Worm (Caenorhabditis elegans): ENCODE data around the gene C14C10.5.

C14C10.5 gene

ce11 chrV:12567850-12568249 lies 32.1 kb upstream of the C14C10.5 start, which contains the start of gene E02A10.4:
Gene E02A10.4, minus strand, starts transcription at chrV:12567950.
- no peak for TF ChIP-seq lsy-12 (tag; optimal IDR thresholded peaks at IDR 0.05)
- TF ChIP-seq ceh-9 (tag; optimal IDR thresholded peaks at IDR 0.05) = no peak
- no peak for TF ChIP-seq ZK546.5 (tag; optimal IDR thresholded peaks at IDR 0.05)
- no peak for TF ChIP-seq pqm-1 (tag; optimal IDR thresholded peaks at IDR 0.05)
- no peak for TF ChIP-seq zag-1 (tag; optimal IDR thresholded peaks at IDR 0.05)
- TF ChIP-seq nhr-12 (tag; optimal IDR thresholded peaks at IDR 0.05) = no peak
- TF ChIP-seq fkh-2 (tag; optimal IDR thresholded peaks at IDR 0.05) = no peak
- no peak for TF ChIP-seq lin-15B (tag; optimal IDR thresholded peaks at IDR 0.05)
- TF ChIP-seq ama-1 (optimal IDR thresholded peaks at IDR 0.05) = no peak
- TF ChIP-seq nhr-76 (tag; optimal IDR thresholded peaks at IDR 0.05) = no peak
- no peak for TF ChIP-seq elt-2 (tag; optimal IDR thresholded peaks at IDR 0.05)
- no peak for TF ChIP-seq R02D3.7 (tag; optimal IDR thresholded peaks at IDR 0.05)
- TF ChIP-seq eor-1 (tag; optimal IDR thresholded peaks at IDR 0.05) = no peak
- no peak for TF ChIP-seq egl-27 (tag; optimal IDR thresholded peaks at IDR 0.05)

ce11 chrV:12570271-12570670 lies 29.7 kb upstream of the C14C10.5 start:
- TF ChIP-seq hmg-11 (tag; optimal IDR thresholded peaks at IDR 0.05) (no peak), ceh-82 (tag; optimal IDR thresholded peaks at IDR 0.05) (no peak), nhr-12 (tag; optimal IDR thresholded peaks at IDR 0.05) (no peak), mdl-1 (tag; optimal IDR thresholded peaks at IDR 0.05) (no peak), ztf-4 (tag; optimal IDR thresholded peaks at IDR 0.05) (no peak), nhr-67 (tag; optimal IDR thresholded peaks at IDR 0.05) (no peak), eor-1 (tag; optimal IDR thresholded peaks at IDR 0.05) (no peak), daf-12 (tag; optimal IDR thresholded peaks at IDR 0.05) (no peak), lin-39 (tag; optimal IDR thresholded peaks at IDR 0.05) (no peak), mml-1 (tag; optimal IDR thresholded peaks at IDR 0.05) (no peak), pqm-1 (tag; optimal IDR thresholded peaks at IDR 0.05) (no peak), elt-2 (tag; optimal IDR thresholded peaks at IDR 0.05) (no peak), aly-2 (tag; optimal IDR thresholded peaks at IDR 0.05) (no peak), unc-62 (GFP tag; optimal IDR thresholded peaks at IDR 0.05) (no peak)

- TF ChIP-seq hmg-11 (tag; optimal IDR thresholded peaks at IDR 0.05) (no peak), lin-15B (tag; optimal IDR thresholded peaks at IDR 0.05) (no peak), fkh-2 (tag; optimal IDR thresholded peaks at IDR 0.05) (no peak), nhr-76 (tag; optimal IDR thresholded peaks at IDR 0.05) (no peak), elt-1 (tag; optimal IDR thresholded peaks at IDR 0.05) (no peak), nhr-77 (tag; optimal IDR thresholded peaks at IDR 0.05) (no peak), ZK546.5 (tag; optimal IDR thresholded peaks at IDR 0.05) (no peak), nhr-12 (tag; optimal IDR thresholded peaks at IDR 0.05) (no peak), elt-2 (tag; optimal IDR thresholded peaks at IDR 0.05) (no peak), fos-1 (tag; optimal IDR thresholded peaks at IDR 0.05) (no peak), ama-1 (optimal IDR thresholded peaks at IDR 0.05) (no peak), egl-27 (tag; optimal IDR thresholded peaks at IDR 0.05) (no peak), mdl-1 (tag; optimal IDR thresholded peaks at IDR 0.05) (no peak), ceh-9 (tag; optimal IDR thresholded peaks at IDR 0.05) (no peak), tbx-2 (tag; optimal IDR thresholded peaks at IDR 0.05) (no peak), eor-1 (tag; optimal IDR thresholded peaks at IDR 0.05) (no peak)
Observed at ce11 chrV:12575846-12576245, 24.1 kb upstream of the C14C10.5 start.

- TF ChIP-seq ceh-16 (tag; optimal IDR thresholded peaks at IDR 0.05) (no peak), pqm-1 (tag; optimal IDR thresholded peaks at IDR 0.05) (no peak), nfya-1 (tag; optimal IDR thresholded peaks at IDR 0.05; ENCODE audit: insufficient read depth) (no peak), lsy-12 (tag; optimal IDR thresholded peaks at IDR 0.05) (no peak), ztf-4 (tag; optimal IDR thresholded peaks at IDR 0.05) (no peak), aly-2 (tag; optimal IDR thresholded peaks at IDR 0.05) (no peak), mdl-1 (tag; optimal IDR thresholded peaks at IDR 0.05) (no peak), hmg-11 (tag; optimal IDR thresholded peaks at IDR 0.05) (no peak), nhr-237 (tag; optimal IDR thresholded peaks at IDR 0.05) (no peak), nhr-11 (tag; optimal IDR thresholded peaks at IDR 0.05) (no peak), daf-12 (tag; optimal IDR thresholded peaks at IDR 0.05) (no peak)
Observed at ce11 chrV:12576495-12576947, 23.5 kb upstream of the C14C10.5 start, which contains the start of gene grl-23. Gene grl-23, minus strand, starts transcription at chrV:12576897.

ce11 chrV:12579299-12579698 lies 20.7 kb upstream of the C14C10.5 start, which contains the start of gene E02A10.3:
Gene E02A10.3, plus strand, starts transcription at chrV:12579599.
- TF ChIP-seq zag-1 (tag; optimal IDR thresholded peaks at IDR 0.05) (no peak), pqm-1 (tag; optimal IDR thresholded peaks at IDR 0.05) (no peak), nhr-77 (tag; optimal IDR thresholded peaks at IDR 0.05) (no peak), sea-2 (GFP tag; optimal IDR thresholded peaks at IDR 0.05) (no peak), nhr-43 (tag; optimal IDR thresholded peaks at IDR 0.05; ENCODE audit: poor library complexity, severe bottlenecking) (no peak), fos-1 (tag; optimal IDR thresholded peaks at IDR 0.05) (no peak), ZK546.5 (tag; optimal IDR thresholded peaks at IDR 0.05) (no peak), unc-39 (tag; optimal IDR thresholded peaks at IDR 0.05) (no peak), tbx-2 (tag; optimal IDR thresholded peaks at IDR 0.05) (no peak), egl-27 (tag; optimal IDR thresholded peaks at IDR 0.05) (no peak), lsy-12 (tag; optimal IDR thresholded peaks at IDR 0.05) (no peak), nhr-67 (tag; optimal IDR thresholded peaks at IDR 0.05) (no peak), fkh-2 (tag; optimal IDR thresholded peaks at IDR 0.05) (no peak), nhr-28 (tag; optimal IDR thresholded peaks at IDR 0.05) (no peak), daf-12 (tag; optimal IDR thresholded peaks at IDR 0.05) (no peak), nhr-237 (tag; optimal IDR thresholded peaks at IDR 0.05) (no peak), unc-62 (GFP tag; optimal IDR thresholded peaks at IDR 0.05) (no peak), R02D3.7 (tag; optimal IDR thresholded peaks at IDR 0.05) (no peak), fkh-10 (GFP tag; optimal IDR thresholded peaks at IDR 0.05) (no peak), skn-1 (tag; optimal IDR thresholded peaks at IDR 0.05) (no peak)

Measured in whole organism, L3 larva.